Fruit fly (Drosophila melanogaster) whole organism, pupa: ENCODE measurements around the gene CG14229.

Experiments used
- CG10348 ChIP-seq: fragments of 200-800 bp; sonication (Bioruptor generic); IDR thresholded peaks from 2 replicates; pipeline ENCODE4 v1.3.6; 2022; ENCODE audit warnings: missing biosample characterization, missing genetic modification characterization
- CG13204 ChIP-seq: fragments of 200-800 bp; sonication (Bioruptor generic); optimal IDR thresholded peaks from 2 replicates; lab custom pipeline; 2018; ENCODE audit warnings: missing biosample characterization, mild to moderate bottlenecking, missing genetic modification characterization, moderate library complexity
- CG14655 ChIP-seq: fragments of 200-800 bp; sonication (Bioruptor generic); optimal IDR thresholded peaks from 3 replicates; lab custom pipeline; 2017; ENCODE audit warnings: mild to moderate bottlenecking, missing biosample characterization, missing genetic modification reagents, missing genetic modification characterization
- CG15710 ChIP-seq: fragments of 200-800 bp; sonication (Bioruptor generic); optimal IDR thresholded peaks from 2 replicates; lab custom pipeline; 2018; ENCODE audit warnings: missing biosample characterization, mild to moderate bottlenecking, missing genetic modification characterization, moderate library complexity
- CG32121 ChIP-seq: fragments of 200-800 bp; sonication (Bioruptor generic); IDR thresholded peaks from 2 replicates; pipeline ENCODE4 v1.3.6; 2022; ENCODE audit warnings: missing biosample characterization, missing genetic modification characterization
- CG9948 ChIP-seq: fragments of 200-800 bp; sonication (Bioruptor generic); optimal IDR thresholded peaks from 2 replicates; lab custom pipeline; 2018; ENCODE audit warnings: missing biosample characterization, mild to moderate bottlenecking, missing genetic modification characterization, moderate library complexity
- D1 ChIP-seq: fragments of 200-800 bp; sonication (Bioruptor generic); optimal IDR thresholded peaks from 2 replicates; lab custom pipeline; 2018; ENCODE audit warnings: missing biosample characterization, mild to moderate bottlenecking, missing genetic modification characterization, moderate library complexity
- EcR ChIP-seq: fragments of 200-800 bp; sonication (Bioruptor generic); optimal IDR thresholded peaks from 3 replicates; lab custom pipeline; 2019; ENCODE audit warnings: missing biosample characterization, missing genetic modification characterization, mild to moderate bottlenecking, moderate library complexity, missing genetic modification reagents
- fd96Ca ChIP-seq: fragments of 200-800 bp; sonication (Bioruptor generic); IDR thresholded peaks from 3 replicates; pipeline ENCODE4 v1.3.6; 2022; ENCODE audit warnings: missing biosample characterization, missing genetic modification characterization
- gl ChIP-seq: fragments of 200-800 bp; sonication (Bioruptor generic); optimal IDR thresholded peaks from 2 replicates; lab custom pipeline; 2018; ENCODE audit warnings: missing biosample characterization, mild to moderate bottlenecking, missing genetic modification characterization
- rn ChIP-seq: fragments of 200-800 bp; sonication (Bioruptor generic); IDR thresholded peaks from 2 replicates; pipeline ENCODE4 v1.3.6; 2022; ENCODE audit warnings: missing biosample characterization, missing genetic modification characterization

- TF ChIP-seq D1 (no peak), CG32121 (GFP tag; lab: Robert Waterston, UW) (no peak), EcR (GFP tag; lab: Kevin White, UChicago) (no peak), CG15710 (tag; lab: Kevin White, UChicago) (peak; percentile 7), fd96Ca (no peak), CG10348 (no peak), rn (GFP tag; lab: Robert Waterston, UW) (no peak), CG14655 (GFP tag; lab: Kevin White, UChicago) (no peak), CG9948 (tag; lab: Kevin White, UChicago) (no peak), CG13204 (GFP tag; lab: Kevin White, UChicago) (no peak), gl (no peak)
Observed at dm6 chrX:19694792-19695558, at the start of gene CG14229.
